Worm (Caenorhabditis elegans) whole organism, L1 larva: Measurements from ENCODE around the gene slc-17.9.

Source experiments
- C04F5.9 ChIP-seq: sonication (generic microtip); optimal IDR thresholded peaks from 2 replicates; lab custom pipeline; 2016; ENCODE audit warnings: missing genetic modification characterization, missing compliant biosample characterization
- ama-1 ChIP-seq: fragments of 150-350 bp; optimal IDR thresholded peaks from 2 replicates; lab custom pipeline; 2014
- fkh-10 ChIP-seq: sonication (generic microtip); optimal IDR thresholded peaks from 2 replicates; lab custom pipeline; 2017; ENCODE audit warnings: missing biosample characterization, missing genetic modification reagents, missing genetic modification characterization
- tbx-2 ChIP-seq: sonication (generic microtip); optimal IDR thresholded peaks from 2 replicates; lab custom pipeline; 2016; ENCODE audit warnings: missing genetic modification characterization, missing compliant biosample characterization

- TF ChIP-seq tbx-2 (tag; lab: Kevin White, UChicago) (no peak), C04F5.9 (tag; lab: Kevin White, UChicago) (no peak), ama-1 (lab: Kevin White, UChicago) (no peak), fkh-10 (GFP tag; lab: Kevin White, UChicago) (no peak)
Measured at ce11 chrX:9789110-9789509, 24.4 kb upstream of the slc-17.9 start, which contains the start of gene F36G3.1.
